Worm (Caenorhabditis elegans) whole organism, midembryonic: Measurements from ENCODE around the gene VF13D12L.3.

Experiments
- T22C8.4 ChIP-seq: fragments of 200-800 bp; sonication (Bioruptor generic); IDR thresholded peaks from 2 replicates; pipeline ENCODE4 v1.3.6; 2022; ENCODE audit warnings: missing genetic modification characterization, missing compliant biosample characterization
- flt-1 ChIP-seq: fragments of 200-800 bp; sonication (Bioruptor generic); IDR thresholded peaks from 2 replicates; pipeline ENCODE4 v1.3.6; 2022; ENCODE audit warnings: missing genetic modification characterization, missing compliant biosample characterization
- klf-2 ChIP-seq: fragments of 200-800 bp; sonication (Bioruptor generic); conservative IDR thresholded peaks from 2 replicates; pipeline ENCODE4 v1.3.6; 2022; ENCODE audit warnings: missing genetic modification reagents, missing genetic modification characterization, missing compliant biosample characterization
- ztf-23 ChIP-seq: fragments of 200-800 bp; sonication (Bioruptor generic); IDR thresholded peaks from 2 replicates; pipeline ENCODE4 v1.3.6; 2022; ENCODE audit warnings: missing genetic modification reagents, missing genetic modification characterization, missing compliant biosample characterization

- TF ChIP-seq klf-2 (GFP tag; lab: Robert Waterston, UW), result no peak
- no peak for TF ChIP-seq flt-1 (GFP tag; lab: Robert Waterston, UW)
- TF ChIP-seq ztf-23 (GFP tag; lab: Robert Waterston, UW), result no peak
- no peak for TF ChIP-seq T22C8.4 (GFP tag; lab: Robert Waterston, UW)
Measured at ce11 chrII:11700635-11701034, 5.2 kb upstream of the VF13D12L.3 start.
